Worm (Caenorhabditis elegans) whole organism, young adult: ENCODE results near the gene F09A5.2.

Experiments used
- B0035.1 ChIP-seq: sonication (generic microtip); optimal IDR thresholded peaks from 2 replicates; lab custom pipeline; 2016; ENCODE audit warnings: missing genetic modification characterization, mild to moderate bottlenecking, missing compliant biosample characterization, missing genotype, missing genetic modification reagents
- F10E7.11 ChIP-seq: sonication (generic microtip); optimal IDR thresholded peaks from 2 replicates; lab custom pipeline; 2017; ENCODE audit warnings: mild to moderate bottlenecking, missing genetic modification characterization, moderate library complexity, missing compliant biosample characterization
- F22D6.2 ChIP-seq: sonication (generic microtip); optimal IDR thresholded peaks from 2 replicates; lab custom pipeline; 2016; ENCODE audit warnings: mild to moderate bottlenecking, missing genetic modification characterization, missing compliant biosample characterization
- F33H1.4 ChIP-seq: fragments of 200-800 bp; sonication (Bioruptor generic); IDR thresholded peaks from 2 replicates; pipeline ENCODE4 v1.3.6; 2022; ENCODE audit warnings: missing genetic modification reagents, missing genetic modification characterization, missing compliant biosample characterization
- K11D2.4 ChIP-seq: fragments of 200-800 bp; sonication (Bioruptor generic); IDR thresholded peaks from 2 replicates; pipeline ENCODE4 v1.3.6; 2022; ENCODE audit warnings: missing genetic modification reagents, missing genetic modification characterization, missing compliant biosample characterization
- Y53F4B.3 ChIP-seq: fragments of 200-800 bp; sonication (Bioruptor generic); IDR thresholded peaks from 2 replicates; pipeline ENCODE4 v1.3.6; 2022; ENCODE audit warnings: missing genetic modification reagents, missing genetic modification characterization, missing compliant biosample characterization
- Y79H2A.3 ChIP-seq: fragments of 200-800 bp; sonication (Bioruptor generic); conservative IDR thresholded peaks from 2 replicates; pipeline ENCODE4 v1.3.6; 2022; ENCODE audit warnings: missing genetic modification reagents, missing genetic modification characterization, missing compliant biosample characterization
- ZK185.1 ChIP-seq: sonication (generic microtip); optimal IDR thresholded peaks from 2 replicates; lab custom pipeline; 2016; ENCODE audit warnings: mild to moderate bottlenecking, missing genetic modification characterization, missing compliant biosample characterization; ENCODE audit not compliant: poor library complexity, severe bottlenecking
- attf-3 ChIP-seq: fragments of 200-800 bp; sonication (Bioruptor generic); conservative IDR thresholded peaks from 2 replicates; pipeline ENCODE4 v1.3.6; 2022; ENCODE audit warnings: missing genetic modification reagents, missing genetic modification characterization, missing compliant biosample characterization
- cebp-1 ChIP-seq, 2 experiments: fragments of 200-800 bp in 1 of 2; sonication (Bioruptor generic) in 1 of 2; sonication (generic microtip) in 1 of 2; IDR thresholded peaks in 1 of 2; optimal IDR thresholded peaks in 1 of 2; 2 replicates each; pipeline versions ENCODE4 v1.3.6 to Lab custom; 2017 to 2022; ENCODE audit warnings: missing compliant biosample characterization in 2 of 2, missing genetic modification characterization in 2 of 2, mild to moderate bottlenecking in 1 of 2, missing genetic modification reagents in 1 of 2, moderate library complexity in 1 of 2
- ceh-100 ChIP-seq: fragments of 200-800 bp; sonication (Bioruptor generic); IDR thresholded peaks from 2 replicates; pipeline ENCODE4 v1.3.6; 2022; ENCODE audit warnings: missing genetic modification reagents, missing genetic modification characterization, missing compliant biosample characterization
- ceh-27 ChIP-seq: fragments of 200-800 bp; sonication (Bioruptor generic); optimal IDR thresholded peaks from 2 replicates; lab custom pipeline; 2018; ENCODE audit warnings: mild to moderate bottlenecking, missing genetic modification characterization, moderate library complexity, missing compliant biosample characterization
- chd-7 ChIP-seq: sonication (generic microtip); optimal IDR thresholded peaks from 2 replicates; lab custom pipeline; 2016; ENCODE audit warnings: mild to moderate bottlenecking, missing genetic modification characterization, moderate library complexity, missing compliant biosample characterization
- dpl-1 ChIP-seq: fragments of 150-350 bp; optimal IDR thresholded peaks from 2 replicates; lab custom pipeline; 2014; ENCODE audit warnings: missing biosample characterization, missing genetic modification reagents, missing genetic modification characterization
- egl-18 ChIP-seq: fragments of 200-800 bp; sonication (Bioruptor generic); IDR thresholded peaks from 2 replicates; pipeline ENCODE4 v1.3.6; 2022; ENCODE audit warnings: missing genetic modification reagents, missing genetic modification characterization, missing compliant biosample characterization
- egrh-3 ChIP-seq: fragments of 200-800 bp; sonication (Bioruptor generic); IDR thresholded peaks from 2 replicates; pipeline ENCODE4 v1.3.6; 2022; ENCODE audit warnings: missing genetic modification reagents, missing genetic modification characterization, missing compliant biosample characterization
- ekl-4 ChIP-seq: fragments of 200-800 bp; sonication (Bioruptor generic); IDR thresholded peaks from 2 replicates; pipeline ENCODE4 v1.3.6; 2022; ENCODE audit warnings: missing genetic modification reagents, missing genetic modification characterization, missing compliant biosample characterization
- fkh-3 ChIP-seq: sonication (generic microtip); optimal IDR thresholded peaks from 2 replicates; lab custom pipeline; 2016; ENCODE audit warnings: mild to moderate bottlenecking, missing genetic modification characterization, missing compliant biosample characterization
- gei-17 ChIP-seq: fragments of 200-800 bp; sonication (Bioruptor generic); optimal IDR thresholded peaks from 2 replicates; lab custom pipeline; 2018; ENCODE audit warnings: mild to moderate bottlenecking, missing genetic modification characterization, missing compliant biosample characterization
- hlh-26 ChIP-seq: fragments of 200-800 bp; sonication (Bioruptor generic); conservative IDR thresholded peaks from 2 replicates; pipeline ENCODE4 v1.3.6; 2022; ENCODE audit warnings: missing genetic modification reagents, missing genetic modification characterization, missing compliant biosample characterization
- let-526 ChIP-seq: fragments of 200-800 bp; sonication (Bioruptor generic); IDR thresholded peaks from 2 replicates; pipeline ENCODE4 v1.3.6; 2022; ENCODE audit warnings: missing genetic modification reagents, missing genetic modification characterization, missing compliant biosample characterization
- lin-26 ChIP-seq: fragments of 200-800 bp; sonication (Bioruptor generic); IDR thresholded peaks from 2 replicates; pipeline ENCODE4 v1.3.6; 2022; ENCODE audit warnings: missing genetic modification reagents, missing genetic modification characterization, missing compliant biosample characterization
- lin-40 ChIP-seq: sonication (generic microtip); optimal IDR thresholded peaks from 2 replicates; lab custom pipeline; 2016; ENCODE audit warnings: missing genetic modification characterization, mild to moderate bottlenecking, missing compliant biosample characterization, missing genotype, missing genetic modification reagents
- lin-54 ChIP-seq: fragments of 200-800 bp; sonication (Bioruptor generic); optimal IDR thresholded peaks from 2 replicates; lab custom pipeline; 2018; ENCODE audit warnings: mild to moderate bottlenecking, missing genetic modification characterization, missing compliant biosample characterization
- madf-3 ChIP-seq: fragments of 200-800 bp; sonication (Bioruptor generic); IDR thresholded peaks from 2 replicates; pipeline ENCODE4 v1.3.6; 2022; ENCODE audit warnings: missing genetic modification reagents, missing genetic modification characterization, missing compliant biosample characterization
- madf-8 ChIP-seq: fragments of 200-800 bp; sonication (Bioruptor generic); conservative IDR thresholded peaks from 2 replicates; pipeline ENCODE4 v1.3.6; 2022; ENCODE audit warnings: missing genetic modification reagents, missing genetic modification characterization, missing compliant biosample characterization
- mcd-1 ChIP-seq: fragments of 200-800 bp; sonication (Bioruptor generic); IDR thresholded peaks from 2 replicates; pipeline ENCODE4 v1.3.6; 2022; ENCODE audit warnings: missing genetic modification reagents, missing genetic modification characterization, missing compliant biosample characterization
- mes-4 ChIP-seq: sonication (generic microtip); optimal IDR thresholded peaks from 2 replicates; lab custom pipeline; 2016; ENCODE audit warnings: missing genotype, missing genetic modification characterization, missing compliant biosample characterization
- mxl-1 ChIP-seq: sonication (generic microtip); optimal IDR thresholded peaks from 2 replicates; lab custom pipeline; 2016; ENCODE audit warnings: missing genetic modification characterization, missing compliant biosample characterization
- nhr-179 ChIP-seq: sonication (generic microtip); optimal IDR thresholded peaks from 2 replicates; lab custom pipeline; 2016; ENCODE audit warnings: mild to moderate bottlenecking, missing genetic modification characterization, missing compliant biosample characterization
- rec-8 ChIP-seq, 2 experiments: sonication (generic microtip); optimal IDR thresholded peaks; 2 replicates each; lab custom pipeline; 2016; ENCODE audit warnings: mild to moderate bottlenecking in 2 of 2, missing genetic modification characterization in 2 of 2, missing genetic modification reagents in 2 of 2, missing genotype in 2 of 2, missing biosample characterization in 1 of 2, missing compliant biosample characterization in 1 of 2, moderate library complexity in 1 of 2
- rpc-1 ChIP-seq, 2 experiments: fragments of 150-350 bp in 1 of 2; sonication (generic microtip) in 1 of 2; optimal IDR thresholded peaks; 2 replicates each; lab custom pipeline; 2014 to 2018; ENCODE audit warnings: missing biosample characterization in 1 of 2, missing genetic modification characterization in 1 of 2, missing genetic modification reagents in 1 of 2, missing genotype in 1 of 2
- snpc-1.1 ChIP-seq: sonication (generic microtip); optimal IDR thresholded peaks from 2 replicates; lab custom pipeline; 2017; ENCODE audit warnings: missing genetic modification characterization, mild to moderate bottlenecking, missing compliant biosample characterization, antibody characterized with exemption, moderate library complexity, missing genotype, missing genetic modification reagents; ENCODE audit not compliant: insufficient read depth
- snpc-4 ChIP-seq, 5 experiments: fragments of 150-350 bp in 1 of 5; sonication (generic microtip) in 4 of 5; optimal IDR thresholded peaks; 2 replicates each; lab custom pipeline; 2014 to 2018; ENCODE audit warnings: missing genetic modification characterization in 5 of 5, missing biosample characterization in 3 of 5, antibody characterized with exemption in 2 of 5, mild to moderate bottlenecking in 2 of 5, missing compliant biosample characterization in 2 of 5, missing genotype in 2 of 5, moderate library complexity in 2 of 5, missing genetic modification reagents in 1 of 5
- somi-1 ChIP-seq: fragments of 200-800 bp; sonication (Bioruptor generic); optimal IDR thresholded peaks from 2 replicates; lab custom pipeline; 2018; ENCODE audit warnings: mild to moderate bottlenecking, missing genetic modification characterization, missing compliant biosample characterization
- tbp1 ChIP-seq: fragments of 200-800 bp; sonication (Bioruptor generic); optimal IDR thresholded peaks from 2 replicates; lab custom pipeline; 2018; ENCODE audit warnings: mild to moderate bottlenecking, missing genetic modification characterization, missing compliant biosample characterization
- tlf-1 ChIP-seq: fragments of 200-800 bp; sonication (Bioruptor generic); optimal IDR thresholded peaks from 2 replicates; lab custom pipeline; 2018; ENCODE audit warnings: mild to moderate bottlenecking, missing genetic modification characterization, missing compliant biosample characterization
- zfh-2 ChIP-seq: fragments of 200-800 bp; sonication (Bioruptor generic); conservative IDR thresholded peaks from 2 replicates; pipeline ENCODE4 v1.3.6; 2022; ENCODE audit warnings: missing genetic modification reagents, missing genetic modification characterization, missing compliant biosample characterization
- ztf-18 ChIP-seq: sonication (generic microtip); optimal IDR thresholded peaks from 2 replicates; lab custom pipeline; 2016; ENCODE audit warnings: missing genotype, mild to moderate bottlenecking, missing genetic modification characterization, missing compliant biosample characterization
- ztf-25 ChIP-seq: fragments of 200-800 bp; sonication (Bioruptor generic); IDR thresholded peaks from 2 replicates; pipeline ENCODE4 v1.3.6; 2022; ENCODE audit warnings: missing genetic modification reagents, missing genetic modification characterization, missing compliant biosample characterization
- ztf-26 ChIP-seq: sonication (generic microtip); optimal IDR thresholded peaks from 2 replicates; lab custom pipeline; 2017; ENCODE audit warnings: missing genetic modification characterization, missing compliant biosample characterization

F09A5.2 gene

DNA sequence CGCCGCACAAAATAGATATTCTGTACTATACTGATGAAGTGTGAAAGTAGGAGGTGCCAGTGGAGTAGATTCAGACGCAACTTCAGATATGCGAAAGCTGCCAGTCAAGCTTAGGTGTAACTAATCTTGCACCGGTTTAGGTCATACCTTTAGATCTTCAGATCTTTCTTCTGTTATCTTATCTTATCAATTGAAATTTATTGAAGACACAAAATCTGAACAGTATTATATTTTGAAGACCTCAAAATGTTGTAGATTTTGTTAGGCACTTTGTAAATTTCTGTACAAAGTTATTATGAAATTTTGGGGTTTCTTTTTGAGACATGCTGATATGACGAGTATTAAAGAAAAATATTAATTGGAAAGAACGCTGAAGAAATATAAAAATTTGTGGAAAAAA is 22.2 kb upstream of the F09A5.2 start:
- TF ChIP-seq zfh-2 (GFP tag; lab: Robert Waterston, UW) (no peak), ceh-27 (GFP tag; lab: Kevin White, UChicago) (no peak), lin-54 (GFP tag; lab: Kevin White, UChicago) (no peak), tbp1 (GFP tag; lab: Kevin White, UChicago) (no peak), rec-8 (tag; optimal IDR thresholded peaks at IDR 0.05; lab: Kevin White, UChicago) (no peak), ceh-100 (GFP tag; lab: Robert Waterston, UW) (no peak), ekl-4 (GFP tag; lab: Robert Waterston, UW) (no peak), rpc-1 (optimal IDR thresholded peaks at IDR 0.05; lab: Kevin White, UChicago) (no peak), rpc-1 (tag; optimal IDR thresholded peaks at IDR 0.05; lab: Kevin White, UChicago) (no peak), snpc-1.1 (tag; lab: Kevin White, UChicago) (no peak), F10E7.11 (no peak), F22D6.2 (tag; lab: Kevin White, UChicago) (no peak), nhr-179 (tag; lab: Kevin White, UChicago) (no peak), mes-4 (tag; lab: Kevin White, UChicago) (no peak), snpc-4 (GFP tag; optimal IDR thresholded peaks at IDR 0.05; lab: Kevin White, UChicago) (no peak), snpc-4 (tag; optimal IDR thresholded peaks at IDR 0.05; lab: Kevin White, UChicago) (no peak), ZK185.1 (no peak)

- TF ChIP-seq lin-26 (GFP tag; lab: Robert Waterston, UW) = 0 out of 2 replicates have a peak, but pooled peaks have one; percentile 47
- TF ChIP-seq dpl-1 (GFP tag; lab: Kevin White, UChicago) = no peak
- peak; percentile 20 for TF ChIP-seq lin-40 (tag; lab: Kevin White, UChicago)
- no peak for TF ChIP-seq attf-3 (GFP tag; lab: Robert Waterston, UW)
- peak; percentile 59 for TF ChIP-seq somi-1
- TF ChIP-seq B0035.1 (tag; lab: Kevin White, UChicago) = no peak
- no peak for TF ChIP-seq let-526 (GFP tag; lab: Robert Waterston, UW)
- no peak for TF ChIP-seq hlh-26 (GFP tag; lab: Robert Waterston, UW)
- no peak for TF ChIP-seq F33H1.4 (GFP tag; lab: Robert Waterston, UW)
- TF ChIP-seq chd-7 (tag; lab: Kevin White, UChicago) = peak; percentile 29
- TF ChIP-seq rpc-1 (optimal IDR thresholded peaks at IDR 0.05; lab: Kevin White, UChicago) = no peak
- TF ChIP-seq rpc-1 (tag; optimal IDR thresholded peaks at IDR 0.05; lab: Kevin White, UChicago) = no peak
- peak; percentile 24; the same call in 1 of the 2 replicates for TF ChIP-seq K11D2.4 (GFP tag; lab: Robert Waterston, UW)
- no peak for TF ChIP-seq ztf-25 (GFP tag; lab: Robert Waterston, UW)
- no peak for TF ChIP-seq madf-3
- TF ChIP-seq cebp-1 (GFP tag; IDR thresholded peaks at IDR 0.05; lab: Robert Waterston, UW) = no peak
- TF ChIP-seq cebp-1 (tag; optimal IDR thresholded peaks at IDR 0.05; lab: Kevin White, UChicago) = peak; percentile 27
- no peak for TF ChIP-seq ztf-26
- no peak for TF ChIP-seq madf-8 (GFP tag; lab: Robert Waterston, UW)
- TF ChIP-seq ZK185.1 = no peak
These were observed 21.4 kb upstream of the F09A5.2 start, which contains the start of gene F17H10.2 for ce11 chrX:13113457-13113856. TSS of gene F17H10.2 (plus strand) at chrX:13113772.

DNA sequence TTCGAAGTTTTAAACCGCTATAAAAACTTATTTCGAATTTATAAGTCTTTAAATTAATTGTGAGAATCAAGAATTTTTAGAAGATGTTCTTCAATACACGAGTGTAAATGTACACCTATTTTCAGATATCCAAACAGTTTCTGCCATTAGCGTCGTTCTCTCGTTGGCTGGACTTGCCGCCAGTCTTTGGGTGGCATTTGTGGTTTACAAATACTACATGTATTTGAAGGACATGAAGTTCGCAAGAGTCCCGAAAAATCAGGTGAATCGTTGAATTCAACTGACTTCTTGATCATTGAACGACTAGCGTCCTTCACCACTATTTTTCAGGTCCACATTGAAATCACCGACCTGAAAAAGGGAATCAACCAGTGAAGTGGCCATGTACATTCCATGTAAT is 19.2 kb upstream of the F09A5.2 start:
- TF ChIP-seq attf-3 (GFP tag; lab: Robert Waterston, UW) (no peak), rpc-1 (optimal IDR thresholded peaks at IDR 0.05; lab: Kevin White, UChicago) (no peak), rpc-1 (tag; optimal IDR thresholded peaks at IDR 0.05; lab: Kevin White, UChicago) (no peak), mcd-1 (no peak), tlf-1 (no peak), snpc-4 (GFP tag; optimal IDR thresholded peaks at IDR 0.05; lab: Kevin White, UChicago) (no peak), snpc-4 (tag; optimal IDR thresholded peaks at IDR 0.05; lab: Kevin White, UChicago) (no peak), fkh-3 (tag; lab: Kevin White, UChicago) (no peak), mes-4 (tag; lab: Kevin White, UChicago) (no peak), egrh-3 (no peak), gei-17 (GFP tag; lab: Kevin White, UChicago) (no peak), Y79H2A.3 (GFP tag; lab: Robert Waterston, UW) (no peak), dpl-1 (GFP tag; lab: Kevin White, UChicago) (no peak), ztf-18 (tag; lab: Kevin White, UChicago) (no peak), Y53F4B.3 (GFP tag; lab: Robert Waterston, UW) (no peak), egl-18 (no peak), mxl-1 (no peak)
